Worm (Caenorhabditis elegans) whole organism, L3 larva: ENCODE measurements around the gene M03E7.3.
"Not testable (repeated sequence)": the region's sequence is repeated elsewhere in the genome, so short reads cannot be mapped to it uniquely, and the experiment has no call there.

ENCODE experiments used
- aly-2 ChIP-seq: fragments of 150-350 bp; optimal IDR thresholded peaks from 2 replicates; lab custom pipeline; 2014; ENCODE audit warnings: missing biosample characterization, missing genetic modification characterization
- ama-1 ChIP-seq: fragments of 150-350 bp; optimal IDR thresholded peaks from 2 replicates; lab custom pipeline; 2018
- ceh-16 ChIP-seq: sonication (generic microtip); optimal IDR thresholded peaks from 2 replicates; lab custom pipeline; 2017; ENCODE audit warnings: missing biosample characterization, missing genetic modification characterization
- ceh-9 ChIP-seq: sonication (generic microtip); optimal IDR thresholded peaks from 2 replicates; lab custom pipeline; 2018; ENCODE audit warnings: missing biosample characterization, missing genetic modification characterization
- egl-5 ChIP-seq: fragments of 150-350 bp; optimal IDR thresholded peaks from 2 replicates; lab custom pipeline; 2017; ENCODE audit warnings: missing biosample characterization, missing genetic modification reagents, missing genetic modification characterization, inconsistent platforms
- elt-2 ChIP-seq: sonication (generic microtip); optimal IDR thresholded peaks from 2 replicates; lab custom pipeline; 2016; ENCODE audit warnings: missing genetic modification reagents, mild to moderate bottlenecking, missing genetic modification characterization, missing compliant biosample characterization
- fkh-2 ChIP-seq: fragments of 150-350 bp; optimal IDR thresholded peaks from 2 replicates; lab custom pipeline; 2014; ENCODE audit warnings: missing biosample characterization, missing genetic modification reagents, missing genetic modification characterization
- fos-1 ChIP-seq: fragments of 150-350 bp; optimal IDR thresholded peaks from 2 replicates; lab custom pipeline; 2014; ENCODE audit warnings: missing biosample characterization, missing genetic modification characterization
- hmg-11 ChIP-seq: sonication (generic microtip); optimal IDR thresholded peaks from 2 replicates; lab custom pipeline; 2016; ENCODE audit warnings: missing genetic modification characterization, missing compliant biosample characterization
- jun-1 ChIP-seq: fragments of 150-350 bp; optimal IDR thresholded peaks from 2 replicates; lab custom pipeline; 2014; ENCODE audit warnings: missing biosample characterization, missing genetic modification reagents, missing genetic modification characterization
- lin-39 ChIP-seq: fragments of 150-350 bp; optimal IDR thresholded peaks from 2 replicates; lab custom pipeline; 2018; ENCODE audit warnings: missing biosample characterization, missing genetic modification reagents, missing genetic modification characterization
- mdl-1 ChIP-seq: fragments of 150-350 bp; optimal IDR thresholded peaks from 2 replicates; lab custom pipeline; 2014; ENCODE audit warnings: missing biosample characterization, missing genetic modification characterization
- nfya-1 ChIP-seq: sonication (generic microtip); optimal IDR thresholded peaks from 2 replicates; lab custom pipeline; 2017; ENCODE audit warnings: missing genetic modification characterization, mild to moderate bottlenecking, missing compliant biosample characterization, antibody characterized with exemption, moderate library complexity; ENCODE audit not compliant: insufficient read depth
- nhr-12 ChIP-seq: fragments of 150-350 bp; optimal IDR thresholded peaks from 2 replicates; lab custom pipeline; 2014; ENCODE audit warnings: missing biosample characterization, missing genetic modification characterization
- nhr-23 ChIP-seq: fragments of 150-350 bp; optimal IDR thresholded peaks from 2 replicates; lab custom pipeline; 2014; ENCODE audit warnings: missing biosample characterization, missing genetic modification reagents, missing genetic modification characterization
- nhr-25 ChIP-seq: sonication (generic microtip); optimal IDR thresholded peaks from 2 replicates; lab custom pipeline; 2017; ENCODE audit warnings: missing biosample characterization, missing genetic modification characterization
- nhr-77 ChIP-seq: fragments of 150-350 bp; optimal IDR thresholded peaks from 2 replicates; lab custom pipeline; 2014; ENCODE audit warnings: missing biosample characterization, missing genetic modification characterization
- pha-4 ChIP-seq: fragments of 150-350 bp; optimal IDR thresholded peaks from 2 replicates; lab custom pipeline; 2014; ENCODE audit warnings: missing biosample characterization, missing genetic modification reagents, missing genetic modification characterization
- pqm-1 ChIP-seq: fragments of 150-350 bp; optimal IDR thresholded peaks from 2 replicates; lab custom pipeline; 2017; ENCODE audit warnings: missing biosample characterization, missing genetic modification characterization, inconsistent platforms
- skn-1 ChIP-seq: fragments of 150-350 bp; optimal IDR thresholded peaks from 2 replicates; lab custom pipeline; 2014; ENCODE audit warnings: missing biosample characterization, missing genetic modification characterization
- snpc-4 ChIP-seq: fragments of 150-350 bp; optimal IDR thresholded peaks from 2 replicates; lab custom pipeline; 2014; ENCODE audit warnings: missing biosample characterization, missing genetic modification characterization
- zag-1 ChIP-seq: fragments of 150-350 bp; optimal IDR thresholded peaks from 2 replicates; lab custom pipeline; 2014; ENCODE audit warnings: missing biosample characterization, missing genetic modification characterization
- ztf-4 ChIP-seq: fragments of 150-350 bp; optimal IDR thresholded peaks from 2 replicates; lab custom pipeline; 2014; ENCODE audit warnings: missing biosample characterization, missing genetic modification characterization

The M03E7.3 gene

DNA sequence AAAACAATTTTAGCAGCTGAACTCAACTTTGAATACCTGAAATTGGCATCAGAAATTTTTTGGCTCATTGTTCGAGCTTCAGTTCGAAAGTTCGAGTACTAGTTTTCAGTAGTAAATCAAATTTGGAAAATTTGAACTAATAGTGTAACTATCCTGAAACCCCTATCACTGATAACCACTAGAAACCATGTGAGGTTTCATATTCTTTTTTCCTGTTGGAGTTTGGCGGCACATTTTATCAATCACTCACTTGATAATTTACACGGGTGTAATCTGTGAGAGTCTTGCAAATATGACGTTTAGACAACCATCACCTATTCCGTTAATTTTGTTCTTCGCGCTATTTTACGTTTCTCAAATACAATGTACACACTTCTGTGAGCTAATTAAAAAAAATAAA, 32.5 kb downstream of the M03E7.3 start, which contains the start of gene C14C11.4:
C14C11.4 (plus strand) TSS at position 252 of the 400 bp plus-strand sequence.
- TF ChIP-seq snpc-4 (no peak), ceh-9 (no peak), nhr-23 (tag; lab: Kevin White, UChicago) (no peak), elt-2 (peak; percentile 72), pqm-1 (tag; lab: Kevin White, UChicago) (peak; percentile 41), fkh-2 (tag; lab: Kevin White, UChicago) (no peak), nhr-77 (no peak)

DNA sequence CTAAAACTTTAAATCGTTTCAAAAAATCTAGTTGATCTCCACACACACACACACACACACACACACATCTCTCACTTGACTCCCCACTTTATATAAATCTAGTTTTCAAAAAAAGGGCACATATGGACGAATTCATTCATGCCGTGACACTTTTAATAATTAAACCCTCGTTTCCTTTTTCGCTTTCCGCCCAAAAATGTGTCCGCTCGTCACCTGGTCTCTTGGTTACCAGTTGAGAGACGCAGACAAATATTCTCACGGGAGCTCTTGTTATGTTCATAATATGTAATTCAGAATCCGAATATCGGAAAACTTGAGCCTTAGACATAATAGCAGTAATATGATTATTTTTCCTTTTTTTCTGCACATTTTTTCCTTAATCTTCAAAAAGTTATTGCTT, 37.1 kb downstream of the M03E7.3 start:
- TF ChIP-seq skn-1 (tag; lab: Kevin White, UChicago) (no peak), nhr-25 (no peak), nhr-12 (tag; lab: Kevin White, UChicago) (no peak), mdl-1 (tag; lab: Kevin White, UChicago) (no peak), aly-2 (tag; lab: Kevin White, UChicago) (no peak), egl-5 (tag; lab: Kevin White, UChicago) (no peak), hmg-11 (tag; lab: Kevin White, UChicago) (no peak), nhr-77 (no peak), elt-2 (no peak), ama-1 (lab: Kevin White, UChicago) (no peak)

DNA sequence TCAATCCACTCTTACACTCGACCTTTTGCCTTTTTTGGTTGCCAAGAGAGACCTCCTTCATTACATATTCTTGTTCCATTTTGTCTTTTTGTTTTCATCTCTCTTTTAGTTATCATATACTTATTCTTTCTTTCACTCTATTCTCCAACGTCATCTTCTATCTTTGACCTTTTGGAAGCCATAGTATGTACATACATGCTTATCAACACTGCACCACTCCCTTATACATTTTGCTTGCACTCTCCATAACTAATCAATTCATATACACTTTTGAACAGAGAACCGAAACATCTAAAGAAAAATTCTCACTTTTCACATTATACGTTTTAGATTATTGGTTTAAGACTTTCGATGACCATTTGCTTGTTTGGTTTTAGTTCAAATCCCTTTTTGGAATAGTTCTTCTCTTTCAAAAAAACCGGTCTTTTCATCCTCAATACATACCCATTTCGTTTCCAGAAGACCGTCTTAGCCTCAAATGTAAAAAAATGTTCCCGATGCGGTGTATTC, 39.2 kb downstream of the M03E7.3 start, which contains the start of gene hex-2:
hex-2 (plus strand) TSS at position 460 of the 510 bp plus-strand sequence.
- TF ChIP-seq ztf-4 (no peak), pha-4 (tag; lab: Kevin White, UChicago) (peak; percentile 13), pqm-1 (tag; lab: Kevin White, UChicago) (peak; percentile 56), elt-2 (peak; percentile 45)
- TF ChIP-seq, all 47 proteins: peak for 3

DNA sequence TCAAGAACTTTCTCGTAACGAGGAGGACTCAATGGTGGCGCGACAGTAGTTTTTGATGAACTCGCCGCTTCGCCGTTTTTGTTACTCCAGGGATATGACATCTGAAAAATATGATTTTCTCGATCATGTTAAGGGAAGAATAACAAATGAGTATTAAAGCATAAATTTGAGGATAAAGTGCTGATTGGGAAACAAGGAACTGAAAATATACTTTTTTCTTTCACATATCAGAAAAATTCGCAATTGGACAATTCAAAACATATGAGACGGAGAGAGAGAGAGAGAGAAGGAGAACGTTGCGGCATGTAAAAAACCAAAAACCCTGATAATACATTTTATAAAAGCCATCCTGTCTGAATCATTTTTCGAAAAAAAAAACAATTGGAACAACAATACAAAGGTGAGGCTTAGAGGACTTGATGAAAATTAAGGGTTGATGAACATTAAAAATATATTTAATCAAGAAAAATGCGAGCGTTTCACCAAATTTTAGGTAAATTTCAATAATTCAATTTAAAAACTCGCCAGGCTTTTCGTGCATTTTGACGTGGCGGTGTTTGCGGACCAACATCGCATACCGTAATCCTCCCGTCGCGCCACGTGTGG, 45.9 kb downstream of the M03E7.3 start, which contains the start of the genes mut-14 and C14C11.2:
mut-14 (minus strand) TSS at position 101 of the 606 bp plus-strand sequence.
C14C11.2 (plus strand) TSS at position 556 of the 606 bp plus-strand sequence.
- TF ChIP-seq nhr-23 (tag; lab: Kevin White, UChicago) (no peak), ceh-9 (no peak), ceh-16 (tag; lab: Kevin White, UChicago) (no peak), zag-1 (tag; lab: Kevin White, UChicago) (no peak), fos-1 (no peak), ztf-4 (no peak), skn-1 (tag; lab: Kevin White, UChicago) (no peak), nfya-1 (tag; lab: Kevin White, UChicago) (no peak), ama-1 (lab: Kevin White, UChicago) (no peak)
- TF ChIP-seq, all 47 proteins: peak for 0

DNA sequence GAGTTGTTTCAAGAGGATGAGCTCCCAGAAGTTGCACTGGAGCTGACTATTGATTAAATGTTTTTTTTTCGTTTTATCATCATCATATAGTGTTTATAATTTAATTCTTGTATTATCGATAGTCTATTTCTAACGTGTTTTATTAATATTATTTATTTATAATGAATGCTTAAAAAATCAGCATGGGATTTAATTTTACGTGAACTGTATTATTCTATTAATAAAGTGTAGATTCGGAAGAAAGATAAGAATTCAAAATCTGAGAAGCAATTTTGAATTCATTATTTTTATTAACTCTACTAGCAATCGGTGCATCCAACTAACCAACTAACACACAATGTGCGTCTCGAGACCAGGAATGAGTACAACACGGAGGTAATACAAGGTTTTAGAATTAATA, 48.5 kb downstream of the M03E7.3 start, which contains the start of gene C14C11.1:
C14C11.1 (plus strand) TSS at position 301 of the 400 bp plus-strand sequence.
- TF ChIP-seq jun-1 (tag; lab: Kevin White, UChicago); mdl-1 (tag; lab: Kevin White, UChicago); lin-39: not testable (repeated sequence)
- TF ChIP-seq, all 47 proteins: peak for 0; not testable (repeated sequence) for 47
